Worm (Caenorhabditis elegans) whole organism, L3 larva: ENCODE data around the gene Y38C1AA.6.

Experiments
- R02D3.7 ChIP-seq: fragments of 150-350 bp; optimal IDR thresholded peaks from 2 replicates; lab custom pipeline; 2014; ENCODE audit warnings: missing biosample characterization, missing genetic modification characterization
- ZK546.5 ChIP-seq: sonication (generic microtip); optimal IDR thresholded peaks from 2 replicates; lab custom pipeline; 2017; ENCODE audit warnings: missing biosample characterization, missing genetic modification characterization
- aly-2 ChIP-seq: fragments of 150-350 bp; optimal IDR thresholded peaks from 2 replicates; lab custom pipeline; 2014; ENCODE audit warnings: missing biosample characterization, missing genetic modification characterization
- ama-1 ChIP-seq: fragments of 150-350 bp; optimal IDR thresholded peaks from 2 replicates; lab custom pipeline; 2018
- ceh-16 ChIP-seq: sonication (generic microtip); optimal IDR thresholded peaks from 2 replicates; lab custom pipeline; 2017; ENCODE audit warnings: missing biosample characterization, missing genetic modification characterization
- ceh-28 ChIP-seq: fragments of 150-350 bp; optimal IDR thresholded peaks from 2 replicates; lab custom pipeline; 2014; ENCODE audit warnings: missing biosample characterization, missing genetic modification reagents, missing genetic modification characterization
- ceh-9 ChIP-seq: sonication (generic microtip); optimal IDR thresholded peaks from 2 replicates; lab custom pipeline; 2018; ENCODE audit warnings: missing biosample characterization, missing genetic modification characterization
- daf-12 ChIP-seq: fragments of 150-350 bp; optimal IDR thresholded peaks from 2 replicates; lab custom pipeline; 2014; ENCODE audit warnings: missing biosample characterization, missing genetic modification reagents, missing genetic modification characterization
- egl-27 ChIP-seq: sonication (generic microtip); optimal IDR thresholded peaks from 4 replicates; lab custom pipeline; 2017; ENCODE audit warnings: missing biosample characterization, missing genetic modification reagents, missing genetic modification characterization
- egl-5 ChIP-seq: fragments of 150-350 bp; optimal IDR thresholded peaks from 2 replicates; lab custom pipeline; 2017; ENCODE audit warnings: missing biosample characterization, missing genetic modification reagents, missing genetic modification characterization, inconsistent platforms
- eor-1 ChIP-seq, 2 experiments: fragments of 150-350 bp; optimal IDR thresholded peaks; 2 replicates each; lab custom pipeline; 2014 to 2018; ENCODE audit warnings: missing biosample characterization in 2 of 2, missing genetic modification characterization in 2 of 2
- fkh-10 ChIP-seq: sonication (generic microtip); optimal IDR thresholded peaks from 2 replicates; lab custom pipeline; 2017; ENCODE audit warnings: missing biosample characterization, missing genetic modification reagents, missing genetic modification characterization
- fkh-2 ChIP-seq: fragments of 150-350 bp; optimal IDR thresholded peaks from 2 replicates; lab custom pipeline; 2014; ENCODE audit warnings: missing biosample characterization, missing genetic modification reagents, missing genetic modification characterization
- fos-1 ChIP-seq: fragments of 150-350 bp; optimal IDR thresholded peaks from 2 replicates; lab custom pipeline; 2014; ENCODE audit warnings: missing biosample characterization, missing genetic modification characterization
- hmg-11 ChIP-seq: sonication (generic microtip); optimal IDR thresholded peaks from 2 replicates; lab custom pipeline; 2016; ENCODE audit warnings: missing genetic modification characterization, missing compliant biosample characterization
- jun-1 ChIP-seq: fragments of 150-350 bp; optimal IDR thresholded peaks from 2 replicates; lab custom pipeline; 2014; ENCODE audit warnings: missing biosample characterization, missing genetic modification reagents, missing genetic modification characterization
- lin-39 ChIP-seq: fragments of 150-350 bp; optimal IDR thresholded peaks from 2 replicates; lab custom pipeline; 2018; ENCODE audit warnings: missing biosample characterization, missing genetic modification reagents, missing genetic modification characterization
- lsy-12 ChIP-seq: sonication (generic microtip); optimal IDR thresholded peaks from 2 replicates; lab custom pipeline; 2016; ENCODE audit warnings: mild to moderate bottlenecking, missing genetic modification characterization, missing compliant biosample characterization
- mdl-1 ChIP-seq: fragments of 150-350 bp; optimal IDR thresholded peaks from 2 replicates; lab custom pipeline; 2014; ENCODE audit warnings: missing biosample characterization, missing genetic modification characterization
- nfya-1 ChIP-seq: sonication (generic microtip); optimal IDR thresholded peaks from 2 replicates; lab custom pipeline; 2017; ENCODE audit warnings: missing genetic modification characterization, mild to moderate bottlenecking, missing compliant biosample characterization, antibody characterized with exemption, moderate library complexity; ENCODE audit not compliant: insufficient read depth
- nhr-11 ChIP-seq: fragments of 150-350 bp; optimal IDR thresholded peaks from 2 replicates; lab custom pipeline; 2014; ENCODE audit warnings: missing biosample characterization, missing genetic modification characterization
- nhr-12 ChIP-seq: fragments of 150-350 bp; optimal IDR thresholded peaks from 2 replicates; lab custom pipeline; 2014; ENCODE audit warnings: missing biosample characterization, missing genetic modification characterization
- nhr-67 ChIP-seq: fragments of 150-350 bp; optimal IDR thresholded peaks from 2 replicates; lab custom pipeline; 2014; ENCODE audit warnings: missing biosample characterization, missing genetic modification characterization
- nhr-76 ChIP-seq: fragments of 150-350 bp; sonication (generic microtip); optimal IDR thresholded peaks from 5 replicates; lab custom pipeline; 2014; ENCODE audit warnings: missing biosample characterization, missing genetic modification characterization
- nhr-77 ChIP-seq: fragments of 150-350 bp; optimal IDR thresholded peaks from 2 replicates; lab custom pipeline; 2014; ENCODE audit warnings: missing biosample characterization, missing genetic modification characterization
- pha-4 ChIP-seq: fragments of 150-350 bp; optimal IDR thresholded peaks from 2 replicates; lab custom pipeline; 2014; ENCODE audit warnings: missing biosample characterization, missing genetic modification reagents, missing genetic modification characterization
- pqm-1 ChIP-seq: fragments of 150-350 bp; optimal IDR thresholded peaks from 2 replicates; lab custom pipeline; 2017; ENCODE audit warnings: missing biosample characterization, missing genetic modification characterization, inconsistent platforms
- sea-2 ChIP-seq: fragments of 150-350 bp; sonication (generic microtip); optimal IDR thresholded peaks from 4 replicates; lab custom pipeline; 2014; ENCODE audit warnings: missing biosample characterization, missing genetic modification reagents, missing genetic modification characterization
- snpc-4 ChIP-seq: fragments of 150-350 bp; optimal IDR thresholded peaks from 2 replicates; lab custom pipeline; 2014; ENCODE audit warnings: missing biosample characterization, missing genetic modification characterization
- tbx-2 ChIP-seq: sonication (generic microtip); optimal IDR thresholded peaks from 2 replicates; lab custom pipeline; 2016; ENCODE audit warnings: mild to moderate bottlenecking, missing genetic modification characterization, missing compliant biosample characterization
- unc-39 ChIP-seq: sonication (generic microtip); optimal IDR thresholded peaks from 4 replicates; lab custom pipeline; 2017; ENCODE audit warnings: missing biosample characterization, missing genetic modification characterization
- unc-62 ChIP-seq: fragments of 150-350 bp; sonication (generic microtip); optimal IDR thresholded peaks from 4 replicates; lab custom pipeline; 2014; ENCODE audit warnings: missing biosample characterization, missing genetic modification reagents, missing genetic modification characterization
- zag-1 ChIP-seq: fragments of 150-350 bp; optimal IDR thresholded peaks from 2 replicates; lab custom pipeline; 2014; ENCODE audit warnings: missing biosample characterization, missing genetic modification characterization
- ztf-11 ChIP-seq: fragments of 150-350 bp; optimal IDR thresholded peaks from 2 replicates; lab custom pipeline; 2014; ENCODE audit warnings: missing biosample characterization, missing genetic modification characterization
- ztf-4 ChIP-seq: fragments of 150-350 bp; optimal IDR thresholded peaks from 2 replicates; lab custom pipeline; 2014; ENCODE audit warnings: missing biosample characterization, missing genetic modification characterization

Y38C1AA.6 gene

ce11 chrIV:125881-126781, 36.5 kb upstream of the Y38C1AA.6 start, which contains the start of the genes grld-1 and cox-6C (continued):
- TF ChIP-seq nhr-11 (tag; lab: Kevin White, UChicago) (no peak), nhr-76 (no peak), jun-1 (tag; lab: Kevin White, UChicago) (no peak), ztf-4 (no peak), sea-2 (GFP tag; lab: Kevin White, UChicago) (no peak), egl-27 (no peak), R02D3.7 (tag; lab: Kevin White, UChicago) (peak; percentile 4), nhr-67 (tag; lab: Kevin White, UChicago) (no peak), unc-39 (tag; lab: Kevin White, UChicago) (no peak), hmg-11 (tag; lab: Kevin White, UChicago) (peak; percentile 53)

ce11 chrIV:128525-128924, 34.1 kb upstream of the Y38C1AA.6 start:
- TF ChIP-seq nhr-11 (tag; lab: Kevin White, UChicago) (no peak), nhr-77 (tag; lab: Kevin White, UChicago) (no peak), eor-1 (tag; optimal IDR thresholded peaks at IDR 0.05; lab: Kevin White, UChicago) (no peak), ZK546.5 (tag; lab: Kevin White, UChicago) (no peak)
- TF ChIP-seq, all 47 proteins: peak for 0

ce11 chrIV:130150-130549, 32.5 kb upstream of the Y38C1AA.6 start:
- TF ChIP-seq nhr-77 (tag; lab: Kevin White, UChicago) (no peak), nfya-1 (tag; lab: Kevin White, UChicago) (peak; percentile 33), hmg-11 (tag; lab: Kevin White, UChicago) (peak; percentile 12), pha-4 (tag; lab: Kevin White, UChicago) (peak; percentile 72)

ce11 chrIV:132095-132494, 30.5 kb upstream of the Y38C1AA.6 start, which contains the start of gene daf-1:
daf-1 (plus strand) TSS chrIV:132416.
- no peak for TF ChIP-seq tbx-2
- peak; percentile 85 for TF ChIP-seq fkh-10
- no peak for TF ChIP-seq ceh-28 (tag; lab: Kevin White, UChicago)
- TF ChIP-seq egl-5 = no peak
- no peak for TF ChIP-seq aly-2 (tag; lab: Kevin White, UChicago)
- no peak for TF ChIP-seq R02D3.7 (tag; lab: Kevin White, UChicago)
- TF ChIP-seq mdl-1 = peak; percentile 26
- no peak for TF ChIP-seq nhr-12
- TF ChIP-seq ceh-9 = no peak
- TF ChIP-seq nhr-77 (tag; lab: Kevin White, UChicago) = no peak
- no peak for TF ChIP-seq ztf-4
- TF ChIP-seq zag-1 (tag; lab: Kevin White, UChicago) = no peak
- no peak for TF ChIP-seq fkh-2 (tag; lab: Kevin White, UChicago)
- no peak for TF ChIP-seq ceh-16 (tag; lab: Kevin White, UChicago)
- peak; percentile 7 for TF ChIP-seq snpc-4 (tag; lab: Kevin White, UChicago)
- no peak for TF ChIP-seq fos-1 (tag; lab: Kevin White, UChicago)
- TF ChIP-seq ama-1 (lab: Kevin White, UChicago) = no peak
- TF ChIP-seq pha-4 (tag; lab: Kevin White, UChicago) = no peak
- TF ChIP-seq unc-39 (tag; lab: Kevin White, UChicago) = no peak
- no peak for TF ChIP-seq eor-1 (tag; optimal IDR thresholded peaks at IDR 0.05; lab: Kevin White, UChicago)
- no peak for TF ChIP-seq nhr-76
- peak; percentile 35 for TF ChIP-seq lin-39
- TF ChIP-seq pqm-1 (tag; lab: Kevin White, UChicago) = peak; percentile 14
- TF ChIP-seq hmg-11 (tag; lab: Kevin White, UChicago) = peak; percentile 62
- TF ChIP-seq lsy-12 (tag; lab: Kevin White, UChicago) = no peak
- no peak for TF ChIP-seq daf-12
- peak; percentile 57 for TF ChIP-seq nfya-1 (tag; lab: Kevin White, UChicago)
- no peak for TF ChIP-seq unc-62 (GFP tag; lab: Kevin White, UChicago)
- no peak for TF ChIP-seq ztf-11 (tag; lab: Kevin White, UChicago)
- TF ChIP-seq, all 47 proteins: peak for 7
